Fruit fly (Drosophila melanogaster) whole organism, embryonic: ENCODE measurements around the gene Rbp.

Experiments used
- Asciz ChIP-seq: fragments of 200-800 bp; sonication (Bioruptor generic); optimal IDR thresholded peaks from 2 replicates; lab custom pipeline; 2017; ENCODE audit warnings: missing biosample characterization, mild to moderate bottlenecking, missing genetic modification characterization, missing genetic modification reagents
- Awh ChIP-seq: fragments of 200-800 bp; sonication (Bioruptor generic); IDR thresholded peaks from 2 replicates; pipeline ENCODE4, ENCODE4 v1.3.6; 2022; ENCODE audit warnings: missing biosample characterization, missing genetic modification characterization
- Bdp1 ChIP-seq: fragments of 200-800 bp; sonication (Bioruptor generic); optimal IDR thresholded peaks from 3 replicates; lab custom pipeline; 2016; ENCODE audit warnings: missing biosample characterization, missing genetic modification characterization
- Blimp-1 ChIP-seq: fragments of 200-800 bp; sonication (Bioruptor generic); optimal IDR thresholded peaks from 3 replicates; lab custom pipeline; 2018; ENCODE audit warnings: missing biosample characterization, missing genetic modification characterization, mild to moderate bottlenecking, moderate library complexity, missing genetic modification reagents
- CG1024 ChIP-seq: fragments of 200-800 bp; sonication (Bioruptor generic); IDR thresholded peaks from 2 replicates; pipeline ENCODE4 v1.3.6; 2022; ENCODE audit warnings: missing biosample characterization, missing genetic modification characterization
- CG11093 ChIP-seq: fragments of 200-800 bp; sonication (Bioruptor generic); IDR thresholded peaks from 3 replicates; pipeline ENCODE4 v1.3.6; 2022; ENCODE audit warnings: missing biosample characterization, missing genetic modification characterization
- CG11398 ChIP-seq: fragments of 200-800 bp; sonication (Bioruptor generic); optimal IDR thresholded peaks from 2 replicates; lab custom pipeline; 2016; ENCODE audit warnings: missing biosample characterization, missing genetic modification characterization
- CG11504 ChIP-seq: fragments of 200-800 bp; sonication (Bioruptor generic); optimal IDR thresholded peaks from 3 replicates; lab custom pipeline; 2019; ENCODE audit warnings: missing biosample characterization, mild to moderate bottlenecking, missing genetic modification characterization, moderate library complexity
- CG12219 ChIP-seq: fragments of 200-800 bp; sonication (Bioruptor generic); optimal IDR thresholded peaks from 3 replicates; lab custom pipeline; 2018; ENCODE audit warnings: missing biosample characterization, mild to moderate bottlenecking, missing genetic modification characterization
- CG12659 ChIP-seq: fragments of 200-800 bp; sonication (Bioruptor generic); optimal IDR thresholded peaks from 3 replicates; lab custom pipeline; 2017; ENCODE audit warnings: mild to moderate bottlenecking, missing biosample characterization, missing genetic modification reagents, missing genetic modification characterization
- CG1647 ChIP-seq: fragments of 200-800 bp; sonication (Bioruptor generic); optimal IDR thresholded peaks from 3 replicates; lab custom pipeline; 2016; ENCODE audit warnings: missing biosample characterization, missing genetic modification characterization
- CG1792 ChIP-seq: fragments of 200-800 bp; sonication (Bioruptor generic); optimal IDR thresholded peaks from 2 replicates; lab custom pipeline; 2016; ENCODE audit warnings: missing biosample characterization, missing genetic modification characterization
- CG2712 ChIP-seq: fragments of 200-800 bp; optimal IDR thresholded peaks from 3 replicates; lab custom pipeline; 2019; ENCODE audit warnings: missing biosample characterization, mild to moderate bottlenecking, missing genetic modification characterization, moderate library complexity
- CG34422 ChIP-seq: fragments of 200-800 bp; sonication (Bioruptor generic); IDR thresholded peaks from 3 replicates; pipeline ENCODE4 v1.3.6; 2022; ENCODE audit warnings: missing biosample characterization, missing genetic modification characterization
- CG4707 ChIP-seq: fragments of 200-800 bp; sonication (Bioruptor generic); optimal IDR thresholded peaks from 2 replicates; lab custom pipeline; 2018; ENCODE audit warnings: missing biosample characterization, mild to moderate bottlenecking, missing genetic modification characterization, moderate library complexity
- CG6654 ChIP-seq: fragments of 200-800 bp; sonication (Bioruptor generic); optimal IDR thresholded peaks from 2 replicates; lab custom pipeline; 2017; ENCODE audit warnings: missing biosample characterization, mild to moderate bottlenecking, missing genetic modification characterization
- CG8388 ChIP-seq: fragments of 200-800 bp; sonication (Bioruptor generic); optimal IDR thresholded peaks from 2 replicates; lab custom pipeline; 2019; ENCODE audit warnings: missing biosample characterization, mild to moderate bottlenecking, missing genetic modification characterization, moderate library complexity
- Eip74EF ChIP-seq, 2 experiments: fragments of 200-800 bp in 1 of 2; fragments of >200 bp in 1 of 2; sonication (Bioruptor generic) in 1 of 2; optimal IDR thresholded peaks; 2 replicates each; lab custom pipeline; 2017 to 2019; ENCODE audit warnings: missing biosample characterization in 2 of 2, missing genetic modification characterization in 2 of 2, mild to moderate bottlenecking in 1 of 2, moderate library complexity in 1 of 2
- Ets65A ChIP-seq: fragments of 200-800 bp; sonication (Bioruptor generic); peaks from one replicate; lab custom pipeline; 2016; ENCODE audit warnings: missing biosample characterization, missing genetic modification characterization
- Gug ChIP-seq: fragments of 200-800 bp; sonication (Bioruptor generic); IDR thresholded peaks from 4 replicates; pipeline ENCODE4 v1.3.6; 2022; ENCODE audit warnings: missing biosample characterization, missing genetic modification characterization
- HLH3B ChIP-seq: fragments of 200-800 bp; sonication (Bioruptor generic); IDR thresholded peaks from 2 replicates; pipeline ENCODE4 v1.3.6; 2022; ENCODE audit warnings: missing biosample characterization, missing genetic modification characterization
- Hr51 ChIP-seq, 2 experiments: fragments of 200-800 bp; sonication (Bioruptor generic); optimal IDR thresholded peaks; 2 replicates in 1 of 2; 3 replicates in 1 of 2; lab custom pipeline; 2016 to 2018; ENCODE audit warnings: missing biosample characterization in 2 of 2, missing genetic modification characterization in 2 of 2, mild to moderate bottlenecking in 1 of 2, moderate library complexity in 1 of 2
- Med ChIP-seq: fragments of 200-800 bp; sonication (Bioruptor generic); peaks from one replicate; lab custom pipeline; 2016; ENCODE audit warnings: missing biosample characterization, missing genetic modification characterization, mild to moderate bottlenecking, inconsistent platforms, moderate library complexity
- Meics ChIP-seq: fragments of 200-800 bp; sonication (Bioruptor generic); optimal IDR thresholded peaks from 2 replicates; lab custom pipeline; 2017; ENCODE audit warnings: missing biosample characterization, mild to moderate bottlenecking, missing genetic modification characterization
- Optix ChIP-seq: fragments of 200-800 bp; sonication (Bioruptor generic); IDR thresholded peaks from 3 replicates; pipeline ENCODE4 v1.3.6; 2022; ENCODE audit warnings: missing biosample characterization, missing genetic modification characterization
- Ptx1 ChIP-seq: fragments of 200-800 bp; sonication (Bioruptor generic); IDR thresholded peaks from 2 replicates; pipeline ENCODE4 v1.3.6; 2022; ENCODE audit warnings: missing biosample characterization, missing genetic modification characterization
- Sin3A ChIP-seq: fragments of >200 bp; optimal IDR thresholded peaks from 2 replicates; lab custom pipeline; 2018
- Sox100B ChIP-seq: fragments of 200-800 bp; sonication (Bioruptor generic); optimal IDR thresholded peaks from 3 replicates; lab custom pipeline; 2018; ENCODE audit warnings: missing biosample characterization, mild to moderate bottlenecking, missing genetic modification characterization
- ara ChIP-seq: fragments of 200-800 bp; sonication (Bioruptor generic); IDR thresholded peaks from 2 replicates; pipeline ENCODE4 v1.3.6; 2022; ENCODE audit warnings: missing biosample characterization, missing genetic modification characterization
- ase ChIP-seq: fragments of 200-800 bp; sonication (Bioruptor generic); IDR thresholded peaks from 3 replicates; pipeline ENCODE4 v1.3.6; 2022; ENCODE audit warnings: missing biosample characterization, missing genetic modification characterization
- ci ChIP-seq: fragments of 200-800 bp; sonication (Bioruptor generic); IDR thresholded peaks from 3 replicates; pipeline ENCODE4 v1.3.6; 2022; ENCODE audit warnings: missing biosample characterization, missing genetic modification characterization
- crol ChIP-seq: fragments of 200-800 bp; sonication (Bioruptor generic); IDR thresholded peaks from 2 replicates; pipeline ENCODE4 v1.3.6; 2022; ENCODE audit warnings: missing biosample characterization, missing genetic modification characterization
- dan ChIP-seq: fragments of 200-800 bp; sonication (Bioruptor generic); IDR thresholded peaks from 2 replicates; pipeline ENCODE4 v1.3.6; 2022; ENCODE audit warnings: missing biosample characterization, missing genetic modification characterization
- dmrt11E ChIP-seq: fragments of 200-800 bp; sonication (Bioruptor generic); optimal IDR thresholded peaks from 3 replicates; lab custom pipeline; 2018; ENCODE audit warnings: missing biosample characterization, mild to moderate bottlenecking, missing genetic modification characterization, moderate library complexity
- gem ChIP-seq: fragments of 200-800 bp; sonication (Bioruptor generic); optimal IDR thresholded peaks from 2 replicates; lab custom pipeline; 2019; ENCODE audit warnings: missing biosample characterization, mild to moderate bottlenecking, missing genetic modification characterization, moderate library complexity
- grau ChIP-seq: fragments of 200-800 bp; optimal IDR thresholded peaks from 3 replicates; lab custom pipeline; 2019; ENCODE audit warnings: missing biosample characterization, mild to moderate bottlenecking, missing genetic modification characterization, moderate library complexity
- hth ChIP-seq: fragments of >200 bp; optimal IDR thresholded peaks from 2 replicates; lab custom pipeline; 2017; ENCODE audit warnings: inconsistent platforms
- ind ChIP-seq: fragments of 200-800 bp; sonication (Bioruptor generic); optimal IDR thresholded peaks from 3 replicates; lab custom pipeline; 2016; ENCODE audit warnings: missing biosample characterization, missing genetic modification characterization
- ken ChIP-seq: fragments of 200-800 bp; sonication (Bioruptor generic); IDR thresholded peaks from 3 replicates; pipeline ENCODE4 v1.3.6; 2022; ENCODE audit warnings: missing biosample characterization, missing genetic modification characterization
- lmd ChIP-seq: fragments of 200-800 bp; sonication (Bioruptor generic); IDR thresholded peaks from 2 replicates; pipeline ENCODE4 v1.3.6; 2022; ENCODE audit warnings: missing biosample characterization, missing genetic modification characterization
- nerfin-1 ChIP-seq: fragments of 200-800 bp; sonication (Bioruptor generic); optimal IDR thresholded peaks from 3 replicates; lab custom pipeline; 2019; ENCODE audit warnings: missing biosample characterization, mild to moderate bottlenecking, missing genetic modification characterization, moderate library complexity
- nmo ChIP-seq: fragments of 200-800 bp; sonication (Bioruptor generic); optimal IDR thresholded peaks from 2 replicates; lab custom pipeline; 2018; ENCODE audit warnings: missing biosample characterization, mild to moderate bottlenecking, missing genetic modification characterization, moderate library complexity
- odd ChIP-seq: fragments of 200-800 bp; sonication (Bioruptor generic); optimal IDR thresholded peaks from 2 replicates; lab custom pipeline; 2017; ENCODE audit warnings: missing biosample characterization, mild to moderate bottlenecking, missing genetic modification characterization
- row ChIP-seq: fragments of 200-800 bp; sonication (Bioruptor generic); IDR thresholded peaks from 3 replicates; pipeline ENCODE4 v1.3.6; 2022; ENCODE audit warnings: missing biosample characterization, missing genetic modification characterization
- shn ChIP-seq: fragments of 200-800 bp; sonication (Bioruptor generic); optimal IDR thresholded peaks from 3 replicates; lab custom pipeline; 2016; ENCODE audit warnings: missing biosample characterization, missing genetic modification characterization
- slbo ChIP-seq: fragments of 200-800 bp; sonication (Bioruptor generic); IDR thresholded peaks from 2 replicates; pipeline ENCODE4 v1.3.6; 2022; ENCODE audit warnings: missing biosample characterization, missing genetic modification characterization
- sr ChIP-seq: fragments of 200-800 bp; sonication (Bioruptor generic); IDR thresholded peaks from 3 replicates; pipeline ENCODE4 v1.3.6; 2022; ENCODE audit warnings: missing biosample characterization, missing genetic modification characterization
- tgo ChIP-seq: fragments of 200-800 bp; sonication (Bioruptor generic); IDR thresholded peaks from 3 replicates; pipeline ENCODE4 v1.3.6; 2022; ENCODE audit warnings: missing biosample characterization, missing genetic modification characterization

Gene Rbp

dm6 chr3R:15409772-15410688, 35.6 kb downstream of the Rbp start:
- TF ChIP-seq Bdp1 = no peak
- no peak for TF ChIP-seq dmrt11E (tag; lab: Kevin White, UChicago)
- peak; percentile 14 for TF ChIP-seq Meics
- TF ChIP-seq ken (GFP tag; lab: Robert Waterston, UW) = 0 out of 3 replicates have a peak, but pooled peaks have one; percentile 35
- TF ChIP-seq CG1647 (GFP tag; lab: Kevin White, UChicago) = no peak
- TF ChIP-seq row = peak; percentile 53; the same call in 2 of the 3 replicates
- TF ChIP-seq Asciz (GFP tag; lab: Kevin White, UChicago) = peak; percentile 16
- TF ChIP-seq CG8388 (GFP tag; lab: Kevin White, UChicago) = peak; percentile 98
- peak; percentile 16 for TF ChIP-seq CG2712 (tag; lab: Kevin White, UChicago)
- peak; percentile 25 for TF ChIP-seq gem (tag; lab: Kevin White, UChicago)
- TF ChIP-seq dan (GFP tag; lab: Robert Waterston, UW) = no peak
- TF ChIP-seq lmd (GFP tag; lab: Robert Waterston, UW) = peak; percentile 19; the same call in 1 of the 2 replicates
- TF ChIP-seq CG34422 (GFP tag; lab: Robert Waterston, UW) = peak; percentile 56; the same call in 1 of the 3 replicates
- peak; percentile 11 for TF ChIP-seq shn (GFP tag; lab: Kevin White, UChicago)
- TF ChIP-seq grau (tag; lab: Kevin White, UChicago) = peak; percentile 65
- peak; percentile 36 for TF ChIP-seq Blimp-1 (GFP tag; lab: Kevin White, UChicago)
- peak; percentile 78 for TF ChIP-seq crol
- TF ChIP-seq Awh (GFP tag; lab: Robert Waterston, UW) = 0 out of 2 replicates have a peak, but pooled peaks have one; percentile 26
- TF ChIP-seq Sox100B = peak; percentile 14
- peak in 1 of 2 experiments; percentile 42 for TF ChIP-seq Eip74EF (GFP tag; optimal IDR thresholded peaks at IDR 0.05; lab: Kevin White, UChicago)
- peak; percentile 4; the same call in 1 of the 2 replicates for TF ChIP-seq CG1024 (GFP tag; lab: Robert Waterston, UW)
- no peak for TF ChIP-seq Sin3A (lab: Kevin White, UChicago)
- no peak for TF ChIP-seq CG6654
- TF ChIP-seq CG11504 = peak; percentile 38
- peak; percentile 80 for TF ChIP-seq Med (GFP tag; lab: Kevin White, UChicago)
- TF ChIP-seq ase = 0 out of 3 replicates have a peak, but pooled peaks have one; percentile 8
- TF ChIP-seq Ets65A (GFP tag; lab: Kevin White, UChicago) = peak; percentile 66
- TF ChIP-seq CG12659 (GFP tag; lab: Kevin White, UChicago) = peak; percentile 6
- TF ChIP-seq CG11398 (GFP tag; lab: Kevin White, UChicago) = no peak
- 0 out of 4 replicates have a peak, but pooled peaks have one; percentile 3 for TF ChIP-seq Gug (GFP tag; lab: Robert Waterston, UW)
- TF ChIP-seq nerfin-1 (tag; lab: Kevin White, UChicago) = peak; percentile 21
- TF ChIP-seq tgo (GFP tag; lab: Robert Waterston, UW) = no peak
- 0 out of 3 replicates have a peak, but pooled peaks have one; percentile 46 for TF ChIP-seq ci (GFP tag; lab: Robert Waterston, UW)
- TF ChIP-seq ind (GFP tag; lab: Kevin White, UChicago) = peak; percentile 4
- TF ChIP-seq slbo = peak; percentile 20; the same call in 1 of the 2 replicates
- peak; percentile 33; the same call in 1 of the 2 replicates for TF ChIP-seq Ptx1 (GFP tag; lab: Robert Waterston, UW)
- peak; percentile 34 for TF ChIP-seq nmo (GFP tag; lab: Kevin White, UChicago)
- TF ChIP-seq HLH3B (GFP tag; lab: Robert Waterston, UW) = peak; percentile 35; the same call in 1 of the 2 replicates
- TF ChIP-seq Hr51 (GFP tag; optimal IDR thresholded peaks at IDR 0.05; lab: Kevin White, UChicago) = peak in 1 of 2 experiments; percentile 1
- peak; percentile 21 for TF ChIP-seq odd (GFP tag; lab: Kevin White, UChicago)
- TF ChIP-seq CG11093 = 0 out of 3 replicates have a peak, but pooled peaks have one; percentile 30
- peak; percentile 95 for TF ChIP-seq CG4707 (GFP tag; lab: Kevin White, UChicago)
- TF ChIP-seq hth (lab: Kevin White, UChicago) = no peak
- no peak for TF ChIP-seq CG12219 (GFP tag; lab: Kevin White, UChicago)
- peak; percentile 38; the same call in 1 of the 3 replicates for TF ChIP-seq Optix (GFP tag; lab: Robert Waterston, UW)
- TF ChIP-seq CG1792 (GFP tag; lab: Kevin White, UChicago) = no peak
- TF ChIP-seq sr = 0 out of 3 replicates have a peak, but pooled peaks have one; percentile 12
- 0 out of 2 replicates have a peak, but pooled peaks have one; percentile 6 for TF ChIP-seq ara (GFP tag; lab: Robert Waterston, UW)
